Worm (Caenorhabditis elegans): Measurements from ENCODE around the gene sumv-2.

Gene sumv-2

ce11 chrV:4615802-4616201, 1.6 kb upstream of the sumv-2 start, which contains the start of the genes Y61A9LA.10 and F54D11.4:
Y61A9LA.10 (minus strand) TSS chrV:4615817.
F54D11.4 (plus strand) TSS chrV:4616151.
- TF ChIP-seq madf-10 (tag; optimal IDR thresholded peaks at IDR 0.05) (no peak), snpc-3.4 (tag; optimal IDR thresholded peaks at IDR 0.05) (peak; percentile 39), lin-40 (tag; optimal IDR thresholded peaks at IDR 0.05) (peak; percentile 46), hlh-26 (GFP tag; conservative IDR thresholded peaks at IDR 0.05) (no peak), lin-35 (GFP tag; optimal IDR thresholded peaks at IDR 0.05) (peak in 1 of 3 experiments; percentile 73), hlh-12 (tag; optimal IDR thresholded peaks at IDR 0.05) (no peak), snpc-4 (GFP tag; optimal IDR thresholded peaks at IDR 0.05) (no peak), snpc-4 (tag; optimal IDR thresholded peaks at IDR 0.05) (peak in 1 of 4 experiments; percentile 44), dpff-1 (tag; optimal IDR thresholded peaks at IDR 0.05) (no peak), ztf-18 (tag; optimal IDR thresholded peaks at IDR 0.05) (peak; percentile 93), F23B12.7 (tag; optimal IDR thresholded peaks at IDR 0.05; ENCODE audit: insufficient read depth) (peak; percentile 61), lsl-1 (GFP tag; optimal IDR thresholded peaks at IDR 0.05) (peak; percentile 49), dpl-1 (GFP tag; optimal IDR thresholded peaks at IDR 0.05) (peak; percentile 44), F52B5.7 (tag; optimal IDR thresholded peaks at IDR 0.05) (no peak), Y79H2A.3 (GFP tag; conservative IDR thresholded peaks at IDR 0.05) (no peak), repo-1 (tag; optimal IDR thresholded peaks at IDR 0.05) (peak; percentile 1), ceh-58 (GFP tag; IDR thresholded peaks at IDR 0.05) (no peak), xnd-1 (tag; optimal IDR thresholded peaks at IDR 0.05) (peak; percentile 42), efl-1 (GFP tag; optimal IDR thresholded peaks at IDR 0.05) (peak; percentile 67), lin-54 (GFP tag; optimal IDR thresholded peaks at IDR 0.05) (peak; percentile 47), cebp-1 (GFP tag; IDR thresholded peaks at IDR 0.05) (no peak), cebp-1 (tag; optimal IDR thresholded peaks at IDR 0.05) (peak; percentile 57), B0261.1 (tag; optimal IDR thresholded peaks at IDR 0.05) (no peak), T26A5.8 (tag; optimal IDR thresholded peaks at IDR 0.05) (no peak), Y67H2A.10 (GFP tag; conservative IDR thresholded peaks at IDR 0.05) (no peak), madf-6 (GFP tag; IDR thresholded peaks at IDR 0.05) (peak; percentile 80), mcd-1 (GFP tag; IDR thresholded peaks at IDR 0.05) (peak; percentile 66), attf-5 (GFP tag; optimal IDR thresholded peaks at IDR 0.05) (peak; percentile 36), snpc-1.3 (tag; optimal IDR thresholded peaks at IDR 0.05; ENCODE audit: insufficient read depth) (peak; percentile 40), him-1 (tag; optimal IDR thresholded peaks at IDR 0.05) (peak; percentile 27), hmg-1.2 (GFP tag; IDR thresholded peaks at IDR 0.05) (0 out of 2 replicates have a peak, but pooled peaks have one; percentile 9), aptf-2 (GFP tag; conservative IDR thresholded peaks at IDR 0.05) (no peak), D2030.7 (GFP tag; IDR thresholded peaks at IDR 0.05) (0 out of 2 replicates have a peak, but pooled peaks have one; percentile 34), die-1 (tag; optimal IDR thresholded peaks at IDR 0.05) (no peak), Y95B8A.8 (GFP tag; IDR thresholded peaks at IDR 0.05) (no peak), F33H1.4 (GFP tag; IDR thresholded peaks at IDR 0.05) (peak; percentile 45; the same call in 1 of the 2 replicates), B0035.1 (tag; optimal IDR thresholded peaks at IDR 0.05) (no peak), Y53G8AR.9 (GFP tag; conservative IDR thresholded peaks at IDR 0.05) (0 out of 2 replicates have a peak, but pooled peaks have one; percentile 15), F57A8.1 (GFP tag; optimal IDR thresholded peaks at IDR 0.05) (no peak), B0336.3 (GFP tag; IDR thresholded peaks at IDR 0.05) (0 out of 2 replicates have a peak, but pooled peaks have one; percentile 26), F22D6.2 (tag; optimal IDR thresholded peaks at IDR 0.05) (no peak)

All from whole organism, young adult.